Fruit fly (Drosophila melanogaster): ENCODE data around the gene Dh44.

- no peak for TF ChIP-seq cic (GFP tag; optimal IDR thresholded peaks at IDR 0.05)
- TF ChIP-seq Clk (GFP tag; optimal IDR thresholded peaks at IDR 0.05), result no peak
- TF ChIP-seq CG5204 (GFP tag; optimal IDR thresholded peaks at IDR 0.05), result no peak
- TF ChIP-seq ovo (GFP tag; optimal IDR thresholded peaks at IDR 0.05), result no peak
- TF ChIP-seq CG11617 (GFP tag; optimal IDR thresholded peaks at IDR 0.05), result no peak
- no peak for TF ChIP-seq CG1620 (GFP tag; optimal IDR thresholded peaks at IDR 0.05)
- TF ChIP-seq tj (GFP tag; optimal IDR thresholded peaks at IDR 0.05), result peak; percentile 10
- TF ChIP-seq Mnt (GFP tag; optimal IDR thresholded peaks at IDR 0.05), result no peak
- TF ChIP-seq CG33017 (tag; optimal IDR thresholded peaks at IDR 0.05), result no peak
- TF ChIP-seq pad (GFP tag; optimal IDR thresholded peaks at IDR 0.05), result no peak
These were observed 25.8 kb upstream of the Dh44 start for dm6 chr3R:9612217-9612616.
